In genomic region chr3R:14716188-14717075, dm6 we compare ENCODE assay signal across 4 fruit fly cellular contexts.
TF ChIP-seq lines count a peak whose summit lies in the region.

No protein-coding gene starts in this region.

- no peak for TF ChIP-seq CTCF in whole organism, embryonic (GFP tag; optimal IDR thresholded peaks at IDR 0.05; lab: Kevin White, UChicago)

TF ChIP-seq in whole organism, embryonic, 481 proteins besides CTCF, POLR2A, EP300 and RAD21 (continues in another document):
- no peak for TF ChIP-seq zfh2 (GFP tag; optimal IDR thresholded peaks at IDR 0.05; lab: Kevin White, UChicago)
- TF ChIP-seq CG10654 (GFP tag; optimal IDR thresholded peaks at IDR 0.05; lab: Kevin White, UChicago): no peak
- peak; percentile 17 for TF ChIP-seq CG2678 (tag; optimal IDR thresholded peaks at IDR 0.05; lab: Kevin White, UChicago)
- TF ChIP-seq danr (GFP tag; IDR thresholded peaks at IDR 0.05; lab: Robert Waterston, UW): no peak
- no peak for TF ChIP-seq CG9215 (GFP tag; IDR thresholded peaks at IDR 0.05; lab: Robert Waterston, UW)
- no peak for TF ChIP-seq CG8388 (GFP tag; optimal IDR thresholded peaks at IDR 0.05; lab: Kevin White, UChicago)
- no peak for TF ChIP-seq CG3065 (GFP tag; optimal IDR thresholded peaks at IDR 0.05; lab: Kevin White, UChicago)
- TF ChIP-seq Dad (GFP tag; optimal IDR thresholded peaks at IDR 0.05; lab: Kevin White, UChicago): no peak
- no peak for TF ChIP-seq ci (GFP tag; IDR thresholded peaks at IDR 0.05; lab: Robert Waterston, UW)
- no peak for TF ChIP-seq Ssrp (tag; optimal IDR thresholded peaks at IDR 0.05; lab: Kevin White, UChicago)
- TF ChIP-seq CoRest (tag; optimal IDR thresholded peaks at IDR 0.05; lab: Kevin White, UChicago): peak; percentile 11
- no peak for TF ChIP-seq CG17186 (GFP tag; optimal IDR thresholded peaks at IDR 0.05; lab: Kevin White, UChicago)
- TF ChIP-seq CG1603 (tag; optimal IDR thresholded peaks at IDR 0.05; lab: Kevin White, UChicago): no peak
- no peak for TF ChIP-seq GATAe (GFP tag; conservative IDR thresholded peaks at IDR 0.05; lab: Robert Waterston, UW)
- no peak for TF ChIP-seq CG10274 (GFP tag; optimal IDR thresholded peaks at IDR 0.05; lab: Kevin White, UChicago)
- TF ChIP-seq Dfd (GFP tag; optimal IDR thresholded peaks at IDR 0.05; lab: Kevin White, UChicago): no peak
- peak; percentile 35 for TF ChIP-seq sqz (GFP tag; optimal IDR thresholded peaks at IDR 0.05; lab: Kevin White, UChicago)
- TF ChIP-seq CG2120 (GFP tag; optimal IDR thresholded peaks at IDR 0.05; lab: Kevin White, UChicago): no peak
- no peak for TF ChIP-seq CG12071 (GFP tag; optimal IDR thresholded peaks at IDR 0.05; lab: Kevin White, UChicago)
- no peak for TF ChIP-seq H15 (GFP tag; IDR thresholded peaks at IDR 0.05; lab: Robert Waterston, UW)
- TF ChIP-seq Rx (GFP tag; IDR thresholded peaks at IDR 0.05; lab: Robert Waterston, UW): no peak
- TF ChIP-seq CG13775 (GFP tag; optimal IDR thresholded peaks at IDR 0.05; lab: Kevin White, UChicago): no peak
- TF ChIP-seq nerfin-1 (tag; optimal IDR thresholded peaks at IDR 0.05; lab: Kevin White, UChicago): no peak
- TF ChIP-seq oc (tag; optimal IDR thresholded peaks at IDR 0.05; lab: Kevin White, UChicago): peak; percentile 18

TF ChIP-seq in whole organism, prepupa, 60 proteins besides CTCF, POLR2A, EP300 and RAD21 (continues in another document):
- TF ChIP-seq dac (GFP tag; optimal IDR thresholded peaks at IDR 0.05; lab: Kevin White, UChicago) (no peak), dsx (GFP tag; optimal IDR thresholded peaks at IDR 0.05; lab: Kevin White, UChicago; ENCODE audit: poor library complexity, severe bottlenecking) (peak; percentile 75), ss (GFP tag; optimal IDR thresholded peaks at IDR 0.05; lab: Kevin White, UChicago) (peak; percentile 57 to 67), salr (GFP tag; optimal IDR thresholded peaks at IDR 0.05; lab: Kevin White, UChicago) (peak in 1 of 2 experiments; percentile 19), CG16779 (tag; optimal IDR thresholded peaks at IDR 0.05; lab: Kevin White, UChicago) (no peak), cyc (GFP tag; optimal IDR thresholded peaks at IDR 0.05; lab: Kevin White, UChicago) (no peak), CG6792 (GFP tag; optimal IDR thresholded peaks at IDR 0.05; lab: Kevin White, UChicago) (peak; percentile 22), pdm3 (GFP tag; optimal IDR thresholded peaks at IDR 0.05; lab: Kevin White, UChicago) (peak; percentile 41), Hr38 (GFP tag; optimal IDR thresholded peaks at IDR 0.05; lab: Kevin White, UChicago) (no peak), CG15336 (GFP tag; IDR thresholded peaks at IDR 0.05; lab: Robert Waterston, UW) (peak; percentile 25; the same call in 1 of the 2 replicates), acj6 (GFP tag; optimal IDR thresholded peaks at IDR 0.05; lab: Kevin White, UChicago) (peak; percentile 23), achi (GFP tag; optimal IDR thresholded peaks at IDR 0.05; lab: Kevin White, UChicago) (peak; percentile 22), CG8319 (GFP tag; optimal IDR thresholded peaks at IDR 0.05; lab: Kevin White, UChicago) (peak; percentile 23), Eip78C (GFP tag; lab: Kevin White, UChicago) (peak; percentile 80), Eip93F (GFP tag; optimal IDR thresholded peaks at IDR 0.05; lab: Kevin White, UChicago) (peak; percentile 23), Lpt (GFP tag; optimal IDR thresholded peaks at IDR 0.05; lab: Kevin White, UChicago) (no peak), topi (GFP tag; optimal IDR thresholded peaks at IDR 0.05; lab: Kevin White, UChicago) (peak; percentile 42), CG6163 (GFP tag; IDR thresholded peaks at IDR 0.05; lab: Robert Waterston, UW) (no peak), lz (GFP tag; optimal IDR thresholded peaks at IDR 0.05; lab: Kevin White, UChicago) (peak; percentile 26), CG8632 (GFP tag; optimal IDR thresholded peaks at IDR 0.05; lab: Kevin White, UChicago) (peak; percentile 28), Met (GFP tag; optimal IDR thresholded peaks at IDR 0.05; lab: Kevin White, UChicago) (peak; percentile 19), CG6276 (GFP tag; optimal IDR thresholded peaks at IDR 0.05; lab: Kevin White, UChicago) (no peak), CG3032 (tag; optimal IDR thresholded peaks at IDR 0.05; lab: Kevin White, UChicago) (peak; percentile 61), fd59A (GFP tag; optimal IDR thresholded peaks at IDR 0.05; lab: Kevin White, UChicago) (no peak)

TF ChIP-seq in whole organism, pupa, 21 proteins besides CTCF, POLR2A, EP300 and RAD21:
- no peak for TF ChIP-seq Pif1B (GFP tag; optimal IDR thresholded peaks at IDR 0.05; lab: Kevin White, UChicago)
- peak; percentile 7 for TF ChIP-seq CG8301 (tag; optimal IDR thresholded peaks at IDR 0.05; lab: Kevin White, UChicago)
- peak; percentile 53 for TF ChIP-seq CG15710 (tag; optimal IDR thresholded peaks at IDR 0.05; lab: Kevin White, UChicago)
- no peak for TF ChIP-seq CG10348 (GFP tag; IDR thresholded peaks at IDR 0.05; lab: Robert Waterston, UW)
- TF ChIP-seq EcR (GFP tag; optimal IDR thresholded peaks at IDR 0.05; lab: Kevin White, UChicago): peak; percentile 28
- peak; percentile 53 for TF ChIP-seq CG8159 (tag; optimal IDR thresholded peaks at IDR 0.05; lab: Kevin White, UChicago)
- TF ChIP-seq fd96Ca (GFP tag; IDR thresholded peaks at IDR 0.05; lab: Robert Waterston, UW): no peak
- TF ChIP-seq CG34367 (tag; optimal IDR thresholded peaks at IDR 0.05; lab: Kevin White, UChicago): peak; percentile 20
- TF ChIP-seq Snoo (tag; optimal IDR thresholded peaks at IDR 0.05; lab: Kevin White, UChicago): no peak
- no peak for TF ChIP-seq gl (tag; optimal IDR thresholded peaks at IDR 0.05; lab: Kevin White, UChicago)
- TF ChIP-seq rn (GFP tag; IDR thresholded peaks at IDR 0.05; lab: Robert Waterston, UW): no peak
- peak; percentile 8 for TF ChIP-seq CG13204 (GFP tag; optimal IDR thresholded peaks at IDR 0.05; lab: Kevin White, UChicago)
- no peak for TF ChIP-seq CG12605 (GFP tag; IDR thresholded peaks at IDR 0.05; lab: Robert Waterston, UW)
- no peak for TF ChIP-seq D1 (tag; optimal IDR thresholded peaks at IDR 0.05; lab: Kevin White, UChicago)
- peak; percentile 29 for TF ChIP-seq CG17806 (tag; optimal IDR thresholded peaks at IDR 0.05; lab: Kevin White, UChicago)
- 0 out of 3 replicates have a peak, but pooled peaks have one; percentile 33 for TF ChIP-seq CG4496 (GFP tag; IDR thresholded peaks at IDR 0.05; lab: Robert Waterston, UW)
- peak; percentile 48 for TF ChIP-seq Pif1A (GFP tag; optimal IDR thresholded peaks at IDR 0.05; lab: Kevin White, UChicago)
- TF ChIP-seq Ets98B (GFP tag; IDR thresholded peaks at IDR 0.05; lab: Robert Waterston, UW): no peak
- no peak for TF ChIP-seq CG32121 (GFP tag; IDR thresholded peaks at IDR 0.05; lab: Robert Waterston, UW)
- TF ChIP-seq CG9948 (tag; optimal IDR thresholded peaks at IDR 0.05; lab: Kevin White, UChicago): peak; percentile 58
- peak; percentile 64 for TF ChIP-seq CG14655 (GFP tag; optimal IDR thresholded peaks at IDR 0.05; lab: Kevin White, UChicago)

TF ChIP-seq in whole organism, wandering third instar larva, 38 proteins besides CTCF, POLR2A, EP300 and RAD21:
- TF ChIP-seq tai (GFP tag; optimal IDR thresholded peaks at IDR 0.05; lab: Kevin White, UChicago) (no peak), psq (GFP tag; optimal IDR thresholded peaks at IDR 0.05; lab: Kevin White, UChicago) (peak; percentile 26), Sp1 (GFP tag; optimal IDR thresholded peaks at IDR 0.05; lab: Kevin White, UChicago) (peak; percentile 53), h (GFP tag; optimal IDR thresholded peaks at IDR 0.05; lab: Kevin White, UChicago) (peak; percentile 39), sage (GFP tag; optimal IDR thresholded peaks at IDR 0.05; lab: Kevin White, UChicago) (no peak), brk (GFP tag; optimal IDR thresholded peaks at IDR 0.05; lab: Kevin White, UChicago) (peak; percentile 5), CG32264 (GFP tag; optimal IDR thresholded peaks at IDR 0.05; lab: Kevin White, UChicago) (no peak), jim (GFP tag; optimal IDR thresholded peaks at IDR 0.05; lab: Kevin White, UChicago) (peak; percentile 21), Rel (GFP tag; optimal IDR thresholded peaks at IDR 0.05; lab: Kevin White, UChicago) (peak; percentile 5), Rel (tag; optimal IDR thresholded peaks at IDR 0.05; lab: Kevin White, UChicago) (no peak), HLH106 (tag; optimal IDR thresholded peaks at IDR 0.05; lab: Kevin White, UChicago) (peak; percentile 60), rgr (GFP tag; optimal IDR thresholded peaks at IDR 0.05; lab: Kevin White, UChicago) (no peak), Myc (optimal IDR thresholded peaks at IDR 0.05; lab: Kevin White, UChicago) (no peak), OdsH (GFP tag; optimal IDR thresholded peaks at IDR 0.05; lab: Kevin White, UChicago) (no peak), Hr78 (GFP tag; optimal IDR thresholded peaks at IDR 0.05; lab: Kevin White, UChicago) (no peak), foxo (GFP tag; optimal IDR thresholded peaks at IDR 0.05; lab: Kevin White, UChicago) (peak in 1 of 2 experiments; percentile 31), fru (GFP tag; optimal IDR thresholded peaks at IDR 0.05; lab: Kevin White, UChicago) (peak; percentile 61), Vsx2 (GFP tag; optimal IDR thresholded peaks at IDR 0.05; lab: Kevin White, UChicago; ENCODE audit: partially characterized antibody) (no peak), dsf (GFP tag; optimal IDR thresholded peaks at IDR 0.05; lab: Kevin White, UChicago; ENCODE audit: borderline replicate concordance) (no peak), woc (GFP tag; optimal IDR thresholded peaks at IDR 0.05; lab: Kevin White, UChicago) (peak; percentile 78), ey (GFP tag; optimal IDR thresholded peaks at IDR 0.05; lab: Kevin White, UChicago) (peak; percentile 28), Jra (GFP tag; optimal IDR thresholded peaks at IDR 0.05; lab: Kevin White, UChicago) (no peak), Hnf4 (GFP tag; optimal IDR thresholded peaks at IDR 0.05; lab: Kevin White, UChicago) (peak; percentile 30), pan (optimal IDR thresholded peaks at IDR 0.05; lab: Kevin White, UChicago) (no peak)

Comparison
In these comparisons a context has a peak if more than half of its experiments do, and no peak if none do; other contexts are left out.
1. Of the 7 proteins assayed by ChIP-seq in both whole organism, embryonic and whole organism, prepupa: peak only in whole organism, embryonic: none; only in whole organism, prepupa: CG6854, Hr39 and Sox102F; in both: none; in neither: 4.